Worm (Caenorhabditis elegans): ENCODE results near the gene lys-4.
A peak's percentile ranks its signal among the peaks of the same experiment; 100 is the strongest.

ce11 chrIV:11594191-11594673 is 28.7 kb downstream of the lys-4 start, which contains the start of gene mig-38:
- TF ChIP-seq zag-1 (tag; optimal IDR thresholded peaks at IDR 0.05) (peak; percentile 25), ama-1 (optimal IDR thresholded peaks at IDR 0.05) (peak; percentile 99), lin-39 (tag; optimal IDR thresholded peaks at IDR 0.05) (no peak), unc-39 (tag; optimal IDR thresholded peaks at IDR 0.05) (no peak), nhr-6 (tag; optimal IDR thresholded peaks at IDR 0.05) (no peak), lin-11 (tag; optimal IDR thresholded peaks at IDR 0.05) (no peak), ztf-4 (tag; optimal IDR thresholded peaks at IDR 0.05) (no peak), mbf-1 (tag; optimal IDR thresholded peaks at IDR 0.05) (no peak)

Measured in whole organism, L2 larva.